Worm (Caenorhabditis elegans) whole organism, midembryonic: ENCODE data around the gene K02E11.6.

Source experiments
- T22C8.4 ChIP-seq: fragments of 200-800 bp; sonication (Bioruptor generic); IDR thresholded peaks from 2 replicates; pipeline ENCODE4 v1.3.6; 2022; ENCODE audit warnings: missing genetic modification characterization, missing compliant biosample characterization
- klf-2 ChIP-seq: fragments of 200-800 bp; sonication (Bioruptor generic); conservative IDR thresholded peaks from 2 replicates; pipeline ENCODE4 v1.3.6; 2022; ENCODE audit warnings: missing genetic modification reagents, missing genetic modification characterization, missing compliant biosample characterization
- ref-1 ChIP-seq: fragments of 200-800 bp; sonication (Bioruptor generic); conservative IDR thresholded peaks from 2 replicates; pipeline ENCODE4 v1.3.6; 2022; ENCODE audit warnings: missing genetic modification reagents, missing genetic modification characterization, missing compliant biosample characterization
- tab-1 ChIP-seq: fragments of 200-800 bp; sonication (Bioruptor generic); IDR thresholded peaks from 2 replicates; pipeline ENCODE4 v1.3.6; 2022; ENCODE audit warnings: missing genetic modification characterization, missing compliant biosample characterization
- ztf-23 ChIP-seq: fragments of 200-800 bp; sonication (Bioruptor generic); IDR thresholded peaks from 2 replicates; pipeline ENCODE4 v1.3.6; 2022; ENCODE audit warnings: missing genetic modification reagents, missing genetic modification characterization, missing compliant biosample characterization

- no peak for TF ChIP-seq ztf-23 (GFP tag; lab: Robert Waterston, UW)
- TF ChIP-seq ref-1 (GFP tag; lab: Robert Waterston, UW): no peak
- TF ChIP-seq tab-1: no peak
- no peak for TF ChIP-seq klf-2
- no peak for TF ChIP-seq T22C8.4 (GFP tag; lab: Robert Waterston, UW)
These were observed 7.9 kb upstream of the K02E11.6 start, which contains the start of gene K02E11.10 for ce11 chrV:14240694-14241201.
